In the genomic region with DNA sequence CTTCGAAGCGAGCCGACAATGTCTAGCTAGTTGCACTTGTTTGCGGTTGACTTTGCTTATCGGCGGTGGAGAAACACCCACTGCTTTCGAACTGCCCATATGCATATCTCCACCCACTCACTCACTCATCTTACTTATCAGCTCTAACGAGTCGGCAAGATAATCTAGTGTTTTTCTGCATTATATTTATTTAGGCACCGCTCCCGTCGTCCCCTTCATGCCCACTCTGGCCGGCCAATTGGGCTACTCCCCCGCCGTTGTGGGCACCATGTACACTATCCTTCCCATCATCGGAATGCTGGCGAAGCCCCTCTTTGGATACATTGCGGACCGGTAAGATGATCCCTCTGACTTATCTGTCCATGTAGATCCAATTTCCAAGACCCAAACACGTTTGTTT, we compare ENCODE assay signal across 3 fruit fly cellular contexts.
TF ChIP-seq lines count a peak whose summit lies in the region.

No protein-coding gene starts in this region.

- TF ChIP-seq CTCF in whole organism, embryonic (GFP tag; optimal IDR thresholded peaks at IDR 0.05; lab: Kevin White, UChicago): no peak

TF ChIP-seq in whole organism, adult, 20 proteins besides CTCF, POLR2A, EP300 and RAD21:
- no peak for TF ChIP-seq ovo (GFP tag; optimal IDR thresholded peaks at IDR 0.05; lab: Kevin White, UChicago)
- TF ChIP-seq CG12768 (GFP tag; optimal IDR thresholded peaks at IDR 0.05; lab: Kevin White, UChicago): peak; percentile 16
- TF ChIP-seq CG7045 (GFP tag; optimal IDR thresholded peaks at IDR 0.05; lab: Kevin White, UChicago): no peak
- TF ChIP-seq cic (GFP tag; optimal IDR thresholded peaks at IDR 0.05; lab: Kevin White, UChicago): peak; percentile 39

TF ChIP-seq in whole organism, embryonic, 481 proteins besides CTCF, POLR2A, EP300 and RAD21:
- TF ChIP-seq crc (GFP tag; optimal IDR thresholded peaks at IDR 0.05; lab: Kevin White, UChicago) (no peak), ci (GFP tag; IDR thresholded peaks at IDR 0.05; lab: Robert Waterston, UW) (0 out of 3 replicates have a peak, but pooled peaks have one; percentile 40), unpg (GFP tag; optimal IDR thresholded peaks at IDR 0.05; lab: Kevin White, UChicago) (no peak), ATbp (GFP tag; optimal IDR thresholded peaks at IDR 0.05; lab: Kevin White, UChicago) (peak; percentile 1), Ets65A (GFP tag; lab: Kevin White, UChicago) (peak; percentile 82), Bteb2 (GFP tag; optimal IDR thresholded peaks at IDR 0.05; lab: Kevin White, UChicago) (no peak), ssp (GFP tag; IDR thresholded peaks at IDR 0.05; lab: Robert Waterston, UW) (no peak), Atf6 (GFP tag; IDR thresholded peaks at IDR 0.05; lab: Robert Waterston, UW) (no peak), Dref (GFP tag; IDR thresholded peaks at IDR 0.05; lab: Robert Waterston, UW) (no peak), CG14441 (GFP tag; IDR thresholded peaks at IDR 0.05; lab: Robert Waterston, UW) (no peak), sens (GFP tag; lab: Kevin White, UChicago) (peak; percentile 27), Atf-2 (GFP tag; optimal IDR thresholded peaks at IDR 0.05; lab: Kevin White, UChicago) (no peak), CG12659 (GFP tag; optimal IDR thresholded peaks at IDR 0.05; lab: Kevin White, UChicago) (no peak), CG31441 (GFP tag; IDR thresholded peaks at IDR 0.05; lab: Robert Waterston, UW) (no peak), CG10431 (GFP tag; optimal IDR thresholded peaks at IDR 0.05; lab: Kevin White, UChicago) (peak; percentile 74), fru (optimal IDR thresholded peaks at IDR 0.05; lab: Kevin White, UChicago) (no peak), crol (GFP tag; IDR thresholded peaks at IDR 0.05; lab: Robert Waterston, UW) (peak; percentile 48; the same call in 1 of the 2 replicates), Dbx (GFP tag; IDR thresholded peaks at IDR 0.05; lab: Robert Waterston, UW) (no peak), CG2116 (GFP tag; optimal IDR thresholded peaks at IDR 0.05; lab: Kevin White, UChicago) (no peak), CG8765 (GFP tag; IDR thresholded peaks at IDR 0.05; lab: Robert Waterston, UW) (no peak), CG7271 (tag; optimal IDR thresholded peaks at IDR 0.05; lab: Kevin White, UChicago) (no peak)

TF ChIP-seq in whole organism, prepupa, 60 proteins besides CTCF, POLR2A, EP300 and RAD21:
- TF ChIP-seq acj6 (GFP tag; optimal IDR thresholded peaks at IDR 0.05; lab: Kevin White, UChicago) (no peak), ss (GFP tag; optimal IDR thresholded peaks at IDR 0.05; lab: Kevin White, UChicago) (no peak), achi (GFP tag; optimal IDR thresholded peaks at IDR 0.05; lab: Kevin White, UChicago) (no peak), CG8319 (GFP tag; optimal IDR thresholded peaks at IDR 0.05; lab: Kevin White, UChicago) (no peak), salr (GFP tag; optimal IDR thresholded peaks at IDR 0.05; lab: Kevin White, UChicago) (no peak), CG15336 (GFP tag; IDR thresholded peaks at IDR 0.05; lab: Robert Waterston, UW) (no peak), CG31627 (GFP tag; optimal IDR thresholded peaks at IDR 0.05; lab: Kevin White, UChicago) (no peak), fkh (GFP tag; optimal IDR thresholded peaks at IDR 0.05; lab: Kevin White, UChicago) (peak; percentile 80)
